Fruit fly (Drosophila melanogaster): Measurements from ENCODE around the gene CG9395.

DNA sequence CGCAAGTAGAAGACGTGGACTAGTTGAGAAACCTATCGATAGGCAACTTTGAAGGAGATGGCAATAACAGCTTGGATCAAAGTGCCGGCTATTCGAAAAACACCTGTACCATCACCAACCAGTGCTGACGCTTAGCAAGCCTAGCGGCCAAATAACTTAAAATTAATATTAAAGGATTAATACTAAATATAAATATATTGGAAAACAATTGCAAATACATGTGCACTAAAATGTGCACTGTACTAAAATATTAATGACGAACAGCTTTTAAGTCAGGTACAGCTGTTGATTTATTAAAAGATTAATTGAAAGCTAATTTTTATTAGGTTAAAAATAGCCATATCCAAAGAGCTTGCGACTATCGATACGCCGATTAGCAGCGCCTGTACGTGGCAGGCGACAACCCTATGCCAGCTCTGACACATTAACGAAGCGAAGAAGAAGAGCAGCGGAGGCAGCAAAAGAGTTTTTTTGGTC lies 23.7 kb upstream of the CG9395 start, which contains the start of the genes CG9302 and beta'COP:
- TF ChIP-seq CG8478 (optimal IDR thresholded peaks at IDR 0.05) (no peak), usp (GFP tag; optimal IDR thresholded peaks at IDR 0.05) (no peak), pan (optimal IDR thresholded peaks at IDR 0.05) (peak; percentile 83)

Data from whole organism.